Worm (Caenorhabditis elegans) whole organism, early embryonic: Measurements from ENCODE around the gene dhcr-7.
"Not testable (repeated sequence)": the region's sequence is repeated elsewhere in the genome, so short reads cannot be mapped to it uniquely, and the experiment has no call there.

Source experiments
- B0310.2 ChIP-seq: sonication (generic microtip); optimal IDR thresholded peaks from 2 replicates; lab custom pipeline; 2016; ENCODE audit warnings: mild to moderate bottlenecking, missing genetic modification characterization, missing compliant biosample characterization
- F13C5.2 ChIP-seq: sonication (generic microtip); optimal IDR thresholded peaks from 2 replicates; lab custom pipeline; 2017; ENCODE audit warnings: mild to moderate bottlenecking, missing genetic modification characterization, inconsistent platforms, missing compliant biosample characterization
- aly-1 ChIP-seq: sonication (generic microtip); optimal IDR thresholded peaks from 2 replicates; lab custom pipeline; 2016; ENCODE audit warnings: missing genetic modification characterization, missing compliant biosample characterization
- ama-1 ChIP-seq: fragments of 150-350 bp; optimal IDR thresholded peaks from 2 replicates; lab custom pipeline; 2014
- ceh-13 ChIP-seq: fragments of 200-800 bp; sonication (Bioruptor generic); optimal IDR thresholded peaks from 2 replicates; lab custom pipeline; 2018; ENCODE audit warnings: mild to moderate bottlenecking, missing genetic modification characterization, missing compliant biosample characterization
- ceh-36 ChIP-seq: sonication (generic microtip); optimal IDR thresholded peaks from 2 replicates; lab custom pipeline; 2016; ENCODE audit warnings: missing genetic modification characterization, inconsistent platforms, missing compliant biosample characterization
- flt-1 ChIP-seq: fragments of 200-800 bp; sonication (Bioruptor generic); IDR thresholded peaks from 2 replicates; pipeline ENCODE4 v1.3.6; 2022; ENCODE audit warnings: missing genetic modification characterization, missing compliant biosample characterization
- hmg-4 ChIP-seq: fragments of 200-800 bp; sonication (Bioruptor generic); optimal IDR thresholded peaks from 2 replicates; lab custom pipeline; 2018; ENCODE audit warnings: mild to moderate bottlenecking, missing genetic modification characterization, missing compliant biosample characterization
- hnd-1 ChIP-seq: sonication (generic microtip); optimal IDR thresholded peaks from 2 replicates; lab custom pipeline; 2016; ENCODE audit warnings: missing genetic modification characterization, missing compliant biosample characterization
- pes-1 ChIP-seq: fragments of 200-800 bp; sonication (Bioruptor generic); IDR thresholded peaks from 2 replicates; pipeline ENCODE4 v1.3.6; 2022; ENCODE audit warnings: missing genetic modification reagents, missing genetic modification characterization, missing compliant biosample characterization
- tbx-11 ChIP-seq: fragments of 200-800 bp; sonication (Bioruptor generic); IDR thresholded peaks from 2 replicates; pipeline ENCODE4 v1.3.6; 2022; ENCODE audit warnings: missing genetic modification characterization, missing compliant biosample characterization
- tbx-37 ChIP-seq: fragments of 200-800 bp; sonication (Bioruptor generic); conservative IDR thresholded peaks from 2 replicates; pipeline ENCODE4 v1.3.6; 2022; ENCODE audit warnings: missing genetic modification reagents, missing genetic modification characterization, missing compliant biosample characterization

- not testable (repeated sequence) for TF ChIP-seq tbx-37 (GFP tag; lab: Robert Waterston, UW); ceh-36; ama-1; aly-1 (tag; lab: Kevin White, UChicago); flt-1 (GFP tag; lab: Robert Waterston, UW); pes-1 (GFP tag; lab: Robert Waterston, UW); tbx-11 (GFP tag; lab: Robert Waterston, UW); B0310.2 (tag; lab: Kevin White, UChicago); ceh-13 (GFP tag; lab: Kevin White, UChicago); hnd-1 (tag; lab: Kevin White, UChicago); F13C5.2; hmg-4 (GFP tag; lab: Kevin White, UChicago)
Observed at ce11 chrV:20513661-20514060, 28.5 kb upstream of the dhcr-7 start, which contains the start of gene Y38H6C.8.
